Worm (Caenorhabditis elegans): Measurements from ENCODE around the gene nspe-1.

The nspe-1 gene

ce11 chrII:12615413-12615812 lies 5.3 kb downstream of the nspe-1 start:
- TF ChIP-seq F49E8.2 (tag; optimal IDR thresholded peaks at IDR 0.05; ENCODE audit: insufficient read depth), result no peak
- no peak for TF ChIP-seq ztf-22 (GFP tag; optimal IDR thresholded peaks at IDR 0.05)
- TF ChIP-seq lin-54 (GFP tag; optimal IDR thresholded peaks at IDR 0.05), result no peak
- TF ChIP-seq dpl-1 (GFP tag; optimal IDR thresholded peaks at IDR 0.05), result no peak
- no peak for TF ChIP-seq sdz-38 (tag; optimal IDR thresholded peaks at IDR 0.05)
- no peak for TF ChIP-seq attf-5 (GFP tag; optimal IDR thresholded peaks at IDR 0.05)
- no peak for TF ChIP-seq madf-8 (GFP tag; conservative IDR thresholded peaks at IDR 0.05)

ce11 chrII:12612218-12612617 lies 8.4 kb downstream of the nspe-1 start, which contains the start of gene nspe-4:
Gene nspe-4 (plus strand): TSS chrII:12612518.
- no peak for TF ChIP-seq hlh-12 (tag; optimal IDR thresholded peaks at IDR 0.05)
- no peak for TF ChIP-seq fkh-3 (tag; optimal IDR thresholded peaks at IDR 0.05)
- TF ChIP-seq rec-8 (tag; optimal IDR thresholded peaks at IDR 0.05), result no peak
- no peak for TF ChIP-seq lsy-27 (tag; optimal IDR thresholded peaks at IDR 0.05; ENCODE audit: borderline replicate concordance, insufficient read depth)
- TF ChIP-seq die-1 (tag; optimal IDR thresholded peaks at IDR 0.05), result no peak
- TF ChIP-seq unc-62 (GFP tag; optimal IDR thresholded peaks at IDR 0.05), result no peak
- TF ChIP-seq nhr-120 (GFP tag; IDR thresholded peaks at IDR 0.05), result no peak
- TF ChIP-seq atf-7 (tag; optimal IDR thresholded peaks at IDR 0.05), result no peak
- no peak for TF ChIP-seq ztf-6 (GFP tag; IDR thresholded peaks at IDR 0.05)
- TF ChIP-seq nhr-90 (tag; optimal IDR thresholded peaks at IDR 0.05), result no peak

ce11 chrII:12608653-12609052 lies 12.0 kb downstream of the nspe-1 start, which contains the start of gene Y38E10A.9:
Gene Y38E10A.9 (plus strand): TSS chrII:12608953.
- TF ChIP-seq ztf-3 (GFP tag; optimal IDR thresholded peaks at IDR 0.05) (no peak), him-1 (tag; optimal IDR thresholded peaks at IDR 0.05) (no peak), ceh-91 (GFP tag; IDR thresholded peaks at IDR 0.05) (no peak), ZK185.1 (tag; optimal IDR thresholded peaks at IDR 0.05; ENCODE audit: poor library complexity, severe bottlenecking) (no peak), hmg-1.2 (GFP tag; IDR thresholded peaks at IDR 0.05) (no peak), madf-6 (GFP tag; IDR thresholded peaks at IDR 0.05) (no peak), F10E7.11 (tag; optimal IDR thresholded peaks at IDR 0.05) (no peak), C17E4.6 (GFP tag; IDR thresholded peaks at IDR 0.05) (no peak), hsf-1 (GFP tag; IDR thresholded peaks at IDR 0.05) (no peak), snpc-4 (GFP tag; optimal IDR thresholded peaks at IDR 0.05) (no peak), snpc-4 (tag; optimal IDR thresholded peaks at IDR 0.05) (no peak), F57A8.1 (GFP tag; optimal IDR thresholded peaks at IDR 0.05) (no peak), ceh-79 (tag; optimal IDR thresholded peaks at IDR 0.05) (no peak), athp-1 (tag; optimal IDR thresholded peaks at IDR 0.05) (no peak), ztf-25 (GFP tag; IDR thresholded peaks at IDR 0.05) (no peak), bed-1 (GFP tag; IDR thresholded peaks at IDR 0.05) (no peak), B0019.2 (GFP tag; conservative IDR thresholded peaks at IDR 0.05) (no peak)

- TF ChIP-seq bed-1 (GFP tag; IDR thresholded peaks at IDR 0.05), result no peak
- no peak for TF ChIP-seq ceh-91 (GFP tag; IDR thresholded peaks at IDR 0.05)
- TF ChIP-seq dpff-1 (tag; optimal IDR thresholded peaks at IDR 0.05), result no peak
- no peak for TF ChIP-seq tbx-9 (tag; optimal IDR thresholded peaks at IDR 0.05; ENCODE audit: borderline replicate concordance)
- no peak for TF ChIP-seq ceh-79 (tag; optimal IDR thresholded peaks at IDR 0.05)
- no peak for TF ChIP-seq fkh-3 (tag; optimal IDR thresholded peaks at IDR 0.05)
- no peak for TF ChIP-seq pbrm-1 (GFP tag; IDR thresholded peaks at IDR 0.05)
- no peak for TF ChIP-seq D2030.7 (GFP tag; IDR thresholded peaks at IDR 0.05)
- no peak for TF ChIP-seq lin-40 (tag; optimal IDR thresholded peaks at IDR 0.05)
- TF ChIP-seq sea-2 (GFP tag; IDR thresholded peaks at IDR 0.05), result no peak
- no peak for TF ChIP-seq ets-4 (GFP tag; optimal IDR thresholded peaks at IDR 0.05)
- TF ChIP-seq lin-35 (GFP tag; optimal IDR thresholded peaks at IDR 0.05), result no peak
- no peak for TF ChIP-seq F49E8.2 (tag; optimal IDR thresholded peaks at IDR 0.05; ENCODE audit: insufficient read depth)
- TF ChIP-seq F57C9.4 (tag; optimal IDR thresholded peaks at IDR 0.05), result no peak
- TF ChIP-seq ztf-6 (GFP tag; IDR thresholded peaks at IDR 0.05), result no peak
- no peak for TF ChIP-seq attf-3 (GFP tag; conservative IDR thresholded peaks at IDR 0.05)
- no peak for TF ChIP-seq snpc-1.3 (tag; optimal IDR thresholded peaks at IDR 0.05; ENCODE audit: insufficient read depth)
These were observed 13.8 kb downstream of the nspe-1 start, which contains the start of gene Y38E10A.8 for ce11 chrII:12606900-12607299. Gene Y38E10A.8 (plus strand): TSS chrII:12607200.

Measured in whole organism, young adult.